Worm (Caenorhabditis elegans) whole organism, L1 larva: ENCODE measurements around the gene K03B4.1.

ENCODE experiments used
- blmp-1 ChIP-seq: fragments of 150-350 bp; optimal IDR thresholded peaks from 2 replicates; lab custom pipeline; 2014; ENCODE audit warnings: missing biosample characterization, missing genetic modification characterization
- ceh-8 ChIP-seq: fragments of 200-800 bp; sonication (Bioruptor generic); optimal IDR thresholded peaks from 2 replicates; lab custom pipeline; 2018; ENCODE audit warnings: mild to moderate bottlenecking, missing genetic modification characterization, moderate library complexity, missing compliant biosample characterization
- ceh-82 ChIP-seq, 3 experiments: fragments of 150-350 bp in 1 of 3; sonication (generic microtip) in 2 of 3; optimal IDR thresholded peaks; 2 replicates each; lab custom pipeline; 2014 to 2017; ENCODE audit warnings: missing biosample characterization in 3 of 3, missing genetic modification characterization in 3 of 3
- egl-27 ChIP-seq, 2 experiments: fragments of 150-350 bp in 1 of 2; sonication (generic microtip); optimal IDR thresholded peaks; 3 replicates each; lab custom pipeline; 2017 to 2018; ENCODE audit warnings: missing biosample characterization in 2 of 2, missing genetic modification characterization in 2 of 2, missing genetic modification reagents in 2 of 2
- fkh-8 ChIP-seq: sonication (generic microtip); optimal IDR thresholded peaks from 2 replicates; lab custom pipeline; 2016; ENCODE audit warnings: mild to moderate bottlenecking, missing genetic modification characterization, missing compliant biosample characterization
- hlh-17 ChIP-seq: fragments of 200-800 bp; sonication (Bioruptor generic); optimal IDR thresholded peaks from 2 replicates; lab custom pipeline; 2018; ENCODE audit warnings: missing genetic modification characterization, mild to moderate bottlenecking, missing compliant biosample characterization, moderate library complexity, borderline replicate concordance
- nhr-11 ChIP-seq: fragments of 150-350 bp; optimal IDR thresholded peaks from 2 replicates; lab custom pipeline; 2014; ENCODE audit warnings: missing biosample characterization, missing genetic modification characterization
- nhr-19 ChIP-seq: fragments of 200-800 bp; sonication (Bioruptor generic); conservative IDR thresholded peaks from 2 replicates; pipeline ENCODE4 v1.3.6; 2022; ENCODE audit warnings: missing genetic modification characterization, missing compliant biosample characterization
- nhr-28 ChIP-seq: fragments of 150-350 bp; optimal IDR thresholded peaks from 2 replicates; lab custom pipeline; 2014; ENCODE audit warnings: missing biosample characterization, missing genetic modification characterization
- nhr-84 ChIP-seq: sonication (generic microtip); optimal IDR thresholded peaks from 2 replicates; lab custom pipeline; 2017; ENCODE audit warnings: missing biosample characterization, missing genetic modification characterization
- pax-3 ChIP-seq: fragments of 200-800 bp; sonication (Bioruptor generic); optimal IDR thresholded peaks from 2 replicates; lab custom pipeline; 2018; ENCODE audit warnings: mild to moderate bottlenecking, missing genetic modification characterization, moderate library complexity, missing compliant biosample characterization
- pqm-1 ChIP-seq: sonication (generic microtip); optimal IDR thresholded peaks from 3 replicates; lab custom pipeline; 2017; ENCODE audit warnings: missing biosample characterization, missing genetic modification characterization
- ztf-11 ChIP-seq, 2 experiments: sonication (generic microtip); optimal IDR thresholded peaks; 2 replicates each; lab custom pipeline; 2016 to 2017; ENCODE audit warnings: missing genetic modification characterization in 2 of 2, missing biosample characterization in 1 of 2, missing compliant biosample characterization in 1 of 2
- ztf-4 ChIP-seq: fragments of 150-350 bp; optimal IDR thresholded peaks from 2 replicates; lab custom pipeline; 2014; ENCODE audit warnings: missing biosample characterization, missing genetic modification characterization

DNA sequence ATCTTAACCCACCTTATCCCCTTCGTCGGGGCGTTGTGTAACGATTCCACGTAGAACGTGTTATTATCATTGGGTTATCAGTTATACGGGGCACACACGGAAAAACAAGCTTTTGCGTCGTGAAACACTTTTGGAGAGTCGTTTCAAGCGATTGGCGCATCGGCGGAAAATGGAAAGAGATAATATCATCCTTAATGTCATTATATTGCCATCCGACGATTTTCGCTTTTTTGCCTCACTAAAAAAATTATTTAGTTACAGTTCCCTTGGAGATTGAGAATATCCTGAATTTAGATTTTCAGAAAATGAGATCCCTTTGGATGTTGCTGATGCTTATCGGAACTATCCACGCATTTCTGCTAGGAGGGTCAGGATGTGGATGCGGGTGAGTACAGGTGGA is 40.6 kb upstream of the K03B4.1 start, which contains the start of gene F41F3.8:
- TF ChIP-seq fkh-8 (tag; lab: Kevin White, UChicago) (no peak), blmp-1 (peak; percentile 41), ztf-4 (no peak), nhr-84 (tag; lab: Kevin White, UChicago) (no peak), ceh-8 (no peak), nhr-19 (no peak), egl-27 (tag; optimal IDR thresholded peaks at IDR 0.05; lab: Kevin White, UChicago) (no peak), nhr-28 (tag; lab: Kevin White, UChicago) (no peak), pqm-1 (tag; lab: Kevin White, UChicago) (no peak), hlh-17 (GFP tag; lab: Kevin White, UChicago) (no peak), ztf-11 (tag; optimal IDR thresholded peaks at IDR 0.05; lab: Kevin White, UChicago) (no peak), ceh-82 (tag; optimal IDR thresholded peaks at IDR 0.05; lab: Kevin White, UChicago) (no peak), nhr-11 (tag; lab: Kevin White, UChicago) (no peak), pax-3 (tag; lab: Kevin White, UChicago) (no peak)
